Fruit fly (Drosophila melanogaster): ENCODE results near the gene ppk13.

The ppk13 gene

dm6 chr2L:21062611-21063010 is 25.9 kb downstream of the ppk13 start:
- TF ChIP-seq CG32121 (GFP tag; IDR thresholded peaks at IDR 0.05) (no peak), Pif1B (GFP tag; optimal IDR thresholded peaks at IDR 0.05) (no peak), fd96Ca (GFP tag; IDR thresholded peaks at IDR 0.05) (no peak), CG34367 (tag; optimal IDR thresholded peaks at IDR 0.05) (no peak), CG12605 (GFP tag; IDR thresholded peaks at IDR 0.05) (no peak), CG15710 (tag; optimal IDR thresholded peaks at IDR 0.05) (no peak), rn (GFP tag; IDR thresholded peaks at IDR 0.05) (no peak), CG14655 (GFP tag; optimal IDR thresholded peaks at IDR 0.05) (no peak), EcR (GFP tag; optimal IDR thresholded peaks at IDR 0.05) (no peak)

dm6 chr2L:21061591-21061990 is 27.0 kb downstream of the ppk13 start:
- no peak for TF ChIP-seq CG8159 (tag; optimal IDR thresholded peaks at IDR 0.05)
- peak; percentile 35 for TF ChIP-seq EcR (GFP tag; optimal IDR thresholded peaks at IDR 0.05)
- 0 out of 3 replicates have a peak, but pooled peaks have one; percentile 30 for TF ChIP-seq fd96Ca (GFP tag; IDR thresholded peaks at IDR 0.05)
- no peak for TF ChIP-seq CG17806 (tag; optimal IDR thresholded peaks at IDR 0.05)

dm6 chr2L:21053623-21054022 is 34.9 kb downstream of the ppk13 start:
- TF ChIP-seq rn (GFP tag; IDR thresholded peaks at IDR 0.05) (no peak), CG32121 (GFP tag; IDR thresholded peaks at IDR 0.05) (no peak), CG8159 (tag; optimal IDR thresholded peaks at IDR 0.05) (no peak), EcR (GFP tag; optimal IDR thresholded peaks at IDR 0.05) (no peak), Ets98B (GFP tag; IDR thresholded peaks at IDR 0.05) (no peak), Pif1B (GFP tag; optimal IDR thresholded peaks at IDR 0.05) (no peak)

- no peak for TF ChIP-seq CG8159 (tag; optimal IDR thresholded peaks at IDR 0.05)
- no peak for TF ChIP-seq fd96Ca (GFP tag; IDR thresholded peaks at IDR 0.05)
These were observed 35.6 kb downstream of the ppk13 start, which contains the start of gene Itgbn for dm6 chr2L:21052783-21053463. TSS of gene Itgbn (plus strand) at chr2L:21053033.

- TF ChIP-seq CG15710 (tag; optimal IDR thresholded peaks at IDR 0.05) (no peak), CG13204 (GFP tag; optimal IDR thresholded peaks at IDR 0.05) (no peak), fd96Ca (GFP tag; IDR thresholded peaks at IDR 0.05) (no peak), Snoo (tag; optimal IDR thresholded peaks at IDR 0.05) (no peak), CG9948 (tag; optimal IDR thresholded peaks at IDR 0.05) (no peak), CG34367 (tag; optimal IDR thresholded peaks at IDR 0.05) (no peak), Pif1A (GFP tag; optimal IDR thresholded peaks at IDR 0.05) (no peak), CG10348 (GFP tag; IDR thresholded peaks at IDR 0.05) (no peak), CG12605 (GFP tag; IDR thresholded peaks at IDR 0.05) (peak; percentile 48), CG32121 (GFP tag; IDR thresholded peaks at IDR 0.05) (peak; percentile 28; the same call in 1 of the 2 replicates), CG17806 (tag; optimal IDR thresholded peaks at IDR 0.05) (no peak), rn (GFP tag; IDR thresholded peaks at IDR 0.05) (no peak), Pif1B (GFP tag; optimal IDR thresholded peaks at IDR 0.05) (no peak), CG4496 (GFP tag; IDR thresholded peaks at IDR 0.05) (peak; percentile 34; the same call in 1 of the 3 replicates), D1 (tag; optimal IDR thresholded peaks at IDR 0.05) (no peak), CG8301 (tag; optimal IDR thresholded peaks at IDR 0.05) (no peak), gl (tag; optimal IDR thresholded peaks at IDR 0.05) (no peak), Ets98B (GFP tag; IDR thresholded peaks at IDR 0.05) (no peak; the same call in 1 of the 2 replicates), CG14655 (GFP tag; optimal IDR thresholded peaks at IDR 0.05) (no peak), EcR (GFP tag; optimal IDR thresholded peaks at IDR 0.05) (no peak), CG8159 (tag; optimal IDR thresholded peaks at IDR 0.05) (no peak)
These were observed 36.4 kb downstream of the ppk13 start, which contains the start of gene CG42238 for dm6 chr2L:21051873-21052736. TSS of gene CG42238 (minus strand) at chr2L:21052164.

dm6 chr2L:21040719-21041118 is 47.8 kb downstream of the ppk13 start:
- TF ChIP-seq Snoo (tag; optimal IDR thresholded peaks at IDR 0.05) (no peak), CG34367 (tag; optimal IDR thresholded peaks at IDR 0.05) (no peak), rn (GFP tag; IDR thresholded peaks at IDR 0.05) (no peak), CG10348 (GFP tag; IDR thresholded peaks at IDR 0.05) (no peak), CG8159 (tag; optimal IDR thresholded peaks at IDR 0.05) (no peak), EcR (GFP tag; optimal IDR thresholded peaks at IDR 0.05) (no peak)

Data from whole organism, pupa.